Worm (Caenorhabditis elegans): ENCODE measurements around the gene ptr-24.

Gene ptr-24

DNA sequence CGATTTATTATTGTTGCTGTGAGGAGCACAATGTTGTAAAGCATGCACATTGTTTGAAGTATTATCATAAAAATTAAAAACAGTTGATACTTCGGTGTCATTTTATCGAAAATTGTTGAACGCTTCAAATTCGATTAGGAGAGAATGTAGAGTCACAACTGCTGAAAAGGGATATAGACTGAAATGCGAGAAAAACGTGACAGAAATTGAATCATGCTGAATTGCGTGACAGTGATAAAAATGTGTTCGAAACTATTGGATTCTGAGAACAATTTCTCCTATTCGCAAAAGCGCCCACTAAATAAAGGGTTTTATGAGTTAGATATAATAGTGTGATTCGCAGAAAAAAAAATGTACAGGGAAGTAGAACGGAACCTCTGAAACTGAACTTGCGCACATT, 29.1 kb upstream of the ptr-24 start, which contains the start of gene srxa-8:
srxa-8 (minus strand) TSS at position 101 of the 400 bp plus-strand sequence.
- TF ChIP-seq nhr-67 (tag; optimal IDR thresholded peaks at IDR 0.05), result no peak

DNA sequence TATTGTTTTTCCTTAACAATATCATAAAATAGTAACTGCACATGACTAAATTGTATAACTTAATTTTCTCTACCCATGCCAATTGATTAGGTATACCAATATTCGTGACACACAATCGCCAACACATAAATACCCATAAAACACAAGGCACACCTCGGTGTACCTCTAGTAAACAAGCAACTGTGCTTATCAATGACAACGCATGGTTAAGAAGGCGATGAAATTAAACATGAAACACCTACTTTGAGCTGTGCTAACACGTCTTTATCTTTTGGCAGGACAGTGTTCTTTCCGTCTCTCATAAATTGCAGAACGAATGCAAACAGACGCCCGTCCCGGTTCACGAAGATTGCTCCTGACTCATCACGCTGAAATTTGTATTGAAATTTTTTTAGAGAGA, 27.1 kb upstream of the ptr-24 start:
- TF ChIP-seq fos-1 (tag; optimal IDR thresholded peaks at IDR 0.05) (no peak), egl-5 (tag; optimal IDR thresholded peaks at IDR 0.05) (no peak), snpc-4 (tag; optimal IDR thresholded peaks at IDR 0.05) (no peak), R02D3.7 (tag; optimal IDR thresholded peaks at IDR 0.05) (no peak), ztf-11 (tag; optimal IDR thresholded peaks at IDR 0.05) (no peak), lsy-12 (tag; optimal IDR thresholded peaks at IDR 0.05) (peak; percentile 5), lin-39 (tag; optimal IDR thresholded peaks at IDR 0.05) (no peak), sea-2 (GFP tag; optimal IDR thresholded peaks at IDR 0.05) (no peak), egl-27 (tag; optimal IDR thresholded peaks at IDR 0.05) (no peak), fkh-2 (tag; optimal IDR thresholded peaks at IDR 0.05) (no peak), pqm-1 (tag; optimal IDR thresholded peaks at IDR 0.05) (peak; percentile 96), eor-1 (tag; optimal IDR thresholded peaks at IDR 0.05) (no peak), pha-4 (tag; optimal IDR thresholded peaks at IDR 0.05) (peak; percentile 76), jun-1 (tag; optimal IDR thresholded peaks at IDR 0.05) (peak; percentile 23), ceh-16 (tag; optimal IDR thresholded peaks at IDR 0.05) (no peak), nhr-23 (tag; optimal IDR thresholded peaks at IDR 0.05) (no peak), ceh-28 (tag; optimal IDR thresholded peaks at IDR 0.05) (no peak), skn-1 (tag; optimal IDR thresholded peaks at IDR 0.05) (no peak), unc-39 (tag; optimal IDR thresholded peaks at IDR 0.05) (no peak), nhr-12 (tag; optimal IDR thresholded peaks at IDR 0.05) (no peak), elt-2 (tag; optimal IDR thresholded peaks at IDR 0.05) (peak; percentile 97), nhr-25 (tag; optimal IDR thresholded peaks at IDR 0.05) (no peak), hmg-11 (tag; optimal IDR thresholded peaks at IDR 0.05) (no peak), zag-1 (tag; optimal IDR thresholded peaks at IDR 0.05) (no peak), aly-2 (tag; optimal IDR thresholded peaks at IDR 0.05) (no peak)

DNA sequence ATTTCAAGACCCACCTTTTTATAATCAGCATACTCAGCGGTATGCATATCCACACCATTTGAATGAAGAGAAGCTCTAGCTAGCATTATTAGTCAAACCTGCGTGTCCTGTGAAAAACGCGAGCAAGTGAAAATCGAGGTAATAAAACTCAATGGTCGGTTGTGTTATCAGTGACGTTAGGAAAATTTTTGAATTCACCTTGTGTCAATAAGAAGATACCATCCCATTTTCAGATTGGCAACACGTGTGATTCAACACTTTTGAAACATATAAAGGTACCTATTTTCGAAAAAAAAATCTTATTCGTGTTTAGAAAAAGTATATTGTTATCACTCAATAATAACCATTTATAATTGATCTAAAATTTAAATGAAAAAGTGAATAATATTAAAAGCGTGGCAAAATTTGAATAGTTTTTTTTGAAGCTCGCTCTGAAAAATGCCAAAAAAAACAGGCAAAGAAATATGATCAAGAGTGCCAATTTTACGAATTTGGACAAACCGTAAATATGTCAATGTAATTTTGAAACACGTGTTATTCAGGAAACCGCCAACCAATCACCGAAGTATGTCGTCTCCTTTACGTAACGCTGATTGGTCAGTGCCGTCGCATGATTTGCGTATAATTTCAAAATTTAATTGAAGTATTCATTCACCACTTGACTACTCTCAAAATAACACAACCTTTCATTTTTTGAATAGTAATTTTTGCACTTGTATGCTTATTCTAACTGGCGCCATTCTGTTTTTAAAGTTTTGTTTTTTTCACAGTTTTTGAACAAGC, 26.0 kb upstream of the ptr-24 start, which contains the start of gene F46G10.1:
F46G10.1 (minus strand) TSS at position 115 of the 783 bp plus-strand sequence.
- TF ChIP-seq pqm-1 (tag; optimal IDR thresholded peaks at IDR 0.05) (peak; percentile 81), elt-2 (tag; optimal IDR thresholded peaks at IDR 0.05) (peak; percentile 73), ceh-16 (tag; optimal IDR thresholded peaks at IDR 0.05) (no peak), unc-39 (tag; optimal IDR thresholded peaks at IDR 0.05) (no peak), pha-4 (tag; optimal IDR thresholded peaks at IDR 0.05) (peak; percentile 58), ZK546.5 (tag; optimal IDR thresholded peaks at IDR 0.05) (no peak), fos-1 (tag; optimal IDR thresholded peaks at IDR 0.05) (peak; percentile 25), unc-62 (GFP tag; optimal IDR thresholded peaks at IDR 0.05) (no peak), sea-2 (GFP tag; optimal IDR thresholded peaks at IDR 0.05) (no peak)

DNA sequence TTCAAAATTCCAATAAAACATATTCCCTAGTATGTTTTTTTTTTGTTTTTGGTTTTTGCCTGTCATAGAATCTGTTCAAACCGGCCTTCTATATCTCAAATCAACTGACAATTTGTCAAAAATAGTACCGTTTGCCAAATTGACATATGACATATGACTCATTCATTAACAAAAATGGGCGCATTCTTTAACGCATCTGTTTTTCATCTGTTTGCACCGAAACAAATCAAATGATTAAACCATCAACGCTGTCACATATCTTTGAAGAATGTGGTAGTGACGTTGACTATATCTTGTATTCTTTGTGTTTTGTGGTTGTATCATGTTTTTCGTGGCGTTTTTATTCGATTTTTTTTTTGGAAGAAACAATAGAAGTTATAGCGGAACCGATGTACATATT, 22.7 kb upstream of the ptr-24 start:
- TF ChIP-seq nhr-67 (tag; optimal IDR thresholded peaks at IDR 0.05) (no peak), skn-1 (tag; optimal IDR thresholded peaks at IDR 0.05) (no peak), eor-1 (tag; optimal IDR thresholded peaks at IDR 0.05) (no peak), mdl-1 (tag; optimal IDR thresholded peaks at IDR 0.05) (no peak), nhr-43 (tag; optimal IDR thresholded peaks at IDR 0.05; ENCODE audit: poor library complexity, severe bottlenecking) (peak; percentile 8), nhr-25 (tag; optimal IDR thresholded peaks at IDR 0.05) (peak; percentile 61), nhr-23 (tag; optimal IDR thresholded peaks at IDR 0.05) (peak; percentile 37), ama-1 (optimal IDR thresholded peaks at IDR 0.05) (no peak)

DNA sequence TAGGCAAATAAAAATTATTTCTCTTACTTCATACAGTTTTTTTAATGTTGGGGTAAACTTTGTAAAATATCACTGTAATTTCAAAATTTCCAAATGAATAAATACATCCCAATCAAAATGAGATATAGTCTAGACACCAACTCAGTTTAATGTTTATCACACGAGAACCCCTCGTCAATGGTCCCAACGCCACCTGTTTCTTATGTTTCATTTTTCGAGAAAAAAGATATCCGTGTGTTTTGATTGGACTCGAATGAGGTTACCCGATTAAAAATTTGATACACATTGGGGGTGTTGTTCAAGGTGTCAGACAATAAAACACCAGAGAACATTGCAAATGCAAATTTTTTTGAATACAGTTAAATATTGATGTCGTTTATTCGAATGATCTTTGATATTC, 20.3 kb upstream of the ptr-24 start:
- peak; percentile 17 for TF ChIP-seq nfya-1 (tag; optimal IDR thresholded peaks at IDR 0.05; ENCODE audit: insufficient read depth)
- TF ChIP-seq egl-5 (tag; optimal IDR thresholded peaks at IDR 0.05), result peak; percentile 46
- TF ChIP-seq eor-1 (tag; optimal IDR thresholded peaks at IDR 0.05), result no peak
- TF ChIP-seq ceh-16 (tag; optimal IDR thresholded peaks at IDR 0.05), result no peak
- no peak for TF ChIP-seq nhr-67 (tag; optimal IDR thresholded peaks at IDR 0.05)
- TF ChIP-seq nhr-237 (tag; optimal IDR thresholded peaks at IDR 0.05), result no peak
- TF ChIP-seq skn-1 (tag; optimal IDR thresholded peaks at IDR 0.05), result no peak
- no peak for TF ChIP-seq unc-39 (tag; optimal IDR thresholded peaks at IDR 0.05)
